Fruit fly (Drosophila melanogaster): ENCODE data around the gene TrissinR.

dm6 chr2L:5885702-5886101 lies 61.9 kb downstream of the TrissinR start, which contains the start of gene CG9029:
- TF ChIP-seq Sin3A (optimal IDR thresholded peaks at IDR 0.05) (no peak), psq (optimal IDR thresholded peaks at IDR 0.05) (no peak), insv (optimal IDR thresholded peaks at IDR 0.05) (no peak), ttk (optimal IDR thresholded peaks at IDR 0.05) (no peak)
